Worm (Caenorhabditis elegans): ENCODE data around the gene pmp-1.

DNA sequence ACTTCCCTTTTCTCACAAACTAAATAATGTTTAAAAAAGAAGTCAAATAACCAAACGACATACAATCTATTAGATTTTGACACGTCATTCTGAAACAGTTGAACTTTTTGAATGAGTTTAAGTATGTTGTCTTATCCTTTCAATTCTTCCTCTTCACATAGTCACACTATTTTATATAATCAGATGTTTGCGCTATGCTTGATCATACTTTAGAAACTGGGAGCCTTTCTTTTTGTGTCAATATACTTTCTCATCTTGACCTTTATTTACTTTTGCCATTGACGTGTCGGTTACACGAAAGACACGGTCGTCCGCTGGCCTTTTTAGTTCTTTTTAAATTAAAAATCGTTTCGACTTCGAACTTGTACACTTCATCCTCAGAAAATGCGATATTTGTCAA is 31.6 kb downstream of the pmp-1 start, which contains the start of gene C04A2.15:
- TF ChIP-seq him-1 (tag; optimal IDR thresholded peaks at IDR 0.05): no peak
- no peak for TF ChIP-seq dao-5 (tag; optimal IDR thresholded peaks at IDR 0.05)
